Fruit fly (Drosophila melanogaster) whole organism, prepupa: ENCODE results near the gene CG44475.

Source experiments
- CG34406 ChIP-seq: fragments of 200-800 bp; sonication (Bioruptor generic); optimal IDR thresholded peaks from 3 replicates; lab custom pipeline; 2016; ENCODE audit warnings: missing biosample characterization, missing genetic modification characterization
- CG6276 ChIP-seq: fragments of 200-800 bp; sonication (Bioruptor generic); optimal IDR thresholded peaks from 2 replicates; lab custom pipeline; 2017; ENCODE audit warnings: missing biosample characterization, mild to moderate bottlenecking, missing genetic modification characterization
- Met ChIP-seq: fragments of 200-800 bp; sonication (Bioruptor generic); optimal IDR thresholded peaks from 3 replicates; lab custom pipeline; 2016; ENCODE audit warnings: missing biosample characterization, missing genetic modification characterization
- OdsH ChIP-seq: fragments of 200-800 bp; sonication (Bioruptor generic); optimal IDR thresholded peaks from 3 replicates; lab custom pipeline; 2016; ENCODE audit warnings: missing biosample characterization, missing genetic modification characterization
- dac ChIP-seq: fragments of 200-800 bp; sonication (Bioruptor generic); optimal IDR thresholded peaks from 2 replicates; lab custom pipeline; 2017; ENCODE audit warnings: missing biosample characterization, mild to moderate bottlenecking, missing genetic modification characterization
- fd59A ChIP-seq: fragments of 200-800 bp; sonication (Bioruptor generic); optimal IDR thresholded peaks from 2 replicates; lab custom pipeline; 2017; ENCODE audit warnings: missing biosample characterization, mild to moderate bottlenecking, missing genetic modification characterization, missing genetic modification reagents
- lz ChIP-seq: fragments of 200-800 bp; sonication (Bioruptor generic); optimal IDR thresholded peaks from 3 replicates; lab custom pipeline; 2016; ENCODE audit warnings: missing biosample characterization, missing genetic modification characterization
- salr ChIP-seq, 2 experiments: fragments of 200-800 bp; sonication (Bioruptor generic); optimal IDR thresholded peaks; 3 replicates each; lab custom pipeline; 2016 to 2018; ENCODE audit warnings: missing biosample characterization in 2 of 2, missing genetic modification characterization in 2 of 2, mild to moderate bottlenecking in 1 of 2

DNA sequence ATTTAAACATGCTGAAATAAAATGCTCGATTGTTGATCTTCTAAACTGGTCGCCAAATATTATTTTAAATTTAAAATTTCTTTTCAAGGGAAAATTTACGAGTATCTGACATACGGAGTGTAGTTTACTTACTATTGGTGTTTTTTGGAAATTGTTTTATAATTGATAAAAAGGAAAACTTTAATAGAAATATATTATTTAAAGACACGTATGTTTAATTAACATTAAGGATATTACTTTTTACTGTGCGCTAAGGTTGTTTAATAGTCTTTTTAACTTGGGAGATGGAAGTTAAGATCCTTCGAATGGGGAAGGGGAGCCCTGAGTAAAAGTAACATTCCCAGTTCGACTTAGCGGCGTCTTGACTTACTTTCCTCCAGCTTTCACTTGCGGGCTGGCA lies 2.9 kb downstream of the CG44475 start, which contains the start of gene CG7653:
- TF ChIP-seq Met (GFP tag; lab: Kevin White, UChicago) = no peak
- no peak for TF ChIP-seq CG6276 (GFP tag; lab: Kevin White, UChicago)
- no peak for TF ChIP-seq fd59A (GFP tag; lab: Kevin White, UChicago)
- TF ChIP-seq OdsH (GFP tag; lab: Kevin White, UChicago) = no peak
- TF ChIP-seq lz = no peak
- no peak for TF ChIP-seq CG34406 (GFP tag; lab: Kevin White, UChicago)
- TF ChIP-seq dac (GFP tag; lab: Kevin White, UChicago) = no peak
- TF ChIP-seq salr (GFP tag; optimal IDR thresholded peaks at IDR 0.05; lab: Kevin White, UChicago) = no peak
